Worm (Caenorhabditis elegans) whole organism, midembryonic: ENCODE measurements around the gene Y54G2A.50.
"Not testable (repeated sequence)": the region's sequence is repeated elsewhere in the genome, so short reads cannot be mapped to it uniquely, and the experiment has no call there.

Experiments
- T22C8.4 ChIP-seq: fragments of 200-800 bp; sonication (Bioruptor generic); IDR thresholded peaks from 2 replicates; pipeline ENCODE4 v1.3.6; 2022; ENCODE audit warnings: missing genetic modification characterization, missing compliant biosample characterization
- cog-1 ChIP-seq: sonication (generic microtip); optimal IDR thresholded peaks from 2 replicates; lab custom pipeline; 2016; ENCODE audit warnings: missing genetic modification characterization, missing compliant biosample characterization
- flt-1 ChIP-seq: fragments of 200-800 bp; sonication (Bioruptor generic); IDR thresholded peaks from 2 replicates; pipeline ENCODE4 v1.3.6; 2022; ENCODE audit warnings: missing genetic modification characterization, missing compliant biosample characterization
- klf-2 ChIP-seq: fragments of 200-800 bp; sonication (Bioruptor generic); conservative IDR thresholded peaks from 2 replicates; pipeline ENCODE4 v1.3.6; 2022; ENCODE audit warnings: missing genetic modification reagents, missing genetic modification characterization, missing compliant biosample characterization
- med-1 ChIP-seq: sonication (generic microtip); optimal IDR thresholded peaks from 2 replicates; lab custom pipeline; 2017; ENCODE audit warnings: missing genetic modification characterization, mild to moderate bottlenecking, missing compliant biosample characterization, antibody characterized with exemption, missing genetic modification reagents; ENCODE audit not compliant: insufficient read depth
- ref-1 ChIP-seq: fragments of 200-800 bp; sonication (Bioruptor generic); conservative IDR thresholded peaks from 2 replicates; pipeline ENCODE4 v1.3.6; 2022; ENCODE audit warnings: missing genetic modification reagents, missing genetic modification characterization, missing compliant biosample characterization
- tab-1 ChIP-seq: fragments of 200-800 bp; sonication (Bioruptor generic); IDR thresholded peaks from 2 replicates; pipeline ENCODE4 v1.3.6; 2022; ENCODE audit warnings: missing genetic modification characterization, missing compliant biosample characterization
- ztf-23 ChIP-seq: fragments of 200-800 bp; sonication (Bioruptor generic); IDR thresholded peaks from 2 replicates; pipeline ENCODE4 v1.3.6; 2022; ENCODE audit warnings: missing genetic modification reagents, missing genetic modification characterization, missing compliant biosample characterization
- ztf-29 ChIP-seq: fragments of 200-800 bp; sonication (Bioruptor generic); IDR thresholded peaks from 2 replicates; pipeline ENCODE4 v1.3.6; 2022; ENCODE audit warnings: missing genetic modification reagents, missing genetic modification characterization, missing compliant biosample characterization

Y54G2A.50 gene

ce11 chrIV:2917729-2918128 lies at the start of gene Y54G2A.50:
Gene Y54G2A.50 (plus strand): TSS chrIV:2918029.
- TF ChIP-seq T22C8.4 (GFP tag; lab: Robert Waterston, UW); med-1 (GFP tag; lab: Kevin White, UChicago); ztf-29 (GFP tag; lab: Robert Waterston, UW): not testable (repeated sequence)

DNA sequence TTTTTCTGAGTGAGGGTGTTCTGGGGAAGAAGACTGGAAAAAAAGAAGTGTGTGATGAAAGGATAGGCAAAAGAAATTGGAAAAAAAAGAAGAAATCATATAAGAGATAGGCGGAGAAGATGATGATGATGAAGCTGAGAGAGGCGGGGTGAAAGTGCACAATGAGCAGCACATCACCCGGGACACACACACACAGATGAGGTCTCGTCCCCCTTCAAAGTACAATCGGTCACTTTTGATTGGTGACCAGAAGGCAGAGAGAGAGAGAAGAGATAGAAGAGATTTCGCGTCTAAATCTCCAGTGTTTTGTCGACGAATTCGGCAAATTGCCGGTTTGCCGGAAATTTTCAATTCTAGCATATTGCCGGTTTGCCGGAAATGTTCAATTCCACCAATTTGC lies 32.6 kb upstream of the Y54G2A.50 start:
- TF ChIP-seq ztf-29 (GFP tag; lab: Robert Waterston, UW) (no peak), cog-1 (tag; lab: Kevin White, UChicago) (no peak), med-1 (GFP tag; lab: Kevin White, UChicago) (no peak), T22C8.4 (GFP tag; lab: Robert Waterston, UW) (no peak), flt-1 (GFP tag; lab: Robert Waterston, UW) (no peak), ztf-23 (GFP tag; lab: Robert Waterston, UW) (no peak)

- TF ChIP-seq klf-2, result no peak
- no peak for TF ChIP-seq tab-1
- no peak for TF ChIP-seq flt-1 (GFP tag; lab: Robert Waterston, UW)
- TF ChIP-seq ref-1, result no peak
- TF ChIP-seq med-1 (GFP tag; lab: Kevin White, UChicago), result no peak
- no peak for TF ChIP-seq cog-1 (tag; lab: Kevin White, UChicago)
- no peak for TF ChIP-seq ztf-29 (GFP tag; lab: Robert Waterston, UW)
- no peak for TF ChIP-seq ztf-23 (GFP tag; lab: Robert Waterston, UW)
- no peak for TF ChIP-seq T22C8.4 (GFP tag; lab: Robert Waterston, UW)
Measured at ce11 chrIV:2886655-2887054, 31.2 kb upstream of the Y54G2A.50 start, which contains the start of gene dml-1. Gene dml-1 (plus strand): TSS chrIV:2886955.

DNA sequence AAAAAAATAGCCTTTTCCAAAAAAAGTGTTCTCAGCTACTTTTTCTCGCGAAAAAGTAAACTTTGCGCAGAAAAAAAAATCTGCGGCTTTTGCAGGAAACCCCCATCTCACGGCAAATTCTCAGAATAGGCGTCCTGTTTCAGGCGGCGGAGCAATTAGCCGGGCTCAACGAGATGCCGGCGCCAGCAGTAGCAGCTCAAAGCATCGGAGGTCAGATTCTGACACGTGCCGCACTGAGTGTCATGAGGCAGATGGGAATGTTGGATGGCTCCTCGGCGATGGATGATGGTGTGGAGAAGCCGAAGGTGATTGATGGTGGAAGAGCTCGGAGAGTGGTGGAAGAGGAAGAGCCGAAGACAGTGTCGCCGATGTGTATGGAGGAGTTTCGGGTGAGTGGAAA lies 30.6 kb upstream of the Y54G2A.50 start:
- TF ChIP-seq med-1 (GFP tag; lab: Kevin White, UChicago), result no peak
- no peak for TF ChIP-seq flt-1 (GFP tag; lab: Robert Waterston, UW)
- no peak for TF ChIP-seq ztf-29 (GFP tag; lab: Robert Waterston, UW)
- no peak for TF ChIP-seq cog-1 (tag; lab: Kevin White, UChicago)
- TF ChIP-seq klf-2, result no peak
- no peak for TF ChIP-seq tab-1
- TF ChIP-seq ref-1, result no peak

ce11 chrIV:2888496-2889101 lies 29.2 kb upstream of the Y54G2A.50 start:
- no peak for TF ChIP-seq ztf-29 (GFP tag; lab: Robert Waterston, UW)
- no peak for TF ChIP-seq cog-1 (tag; lab: Kevin White, UChicago)
- no peak for TF ChIP-seq med-1 (GFP tag; lab: Kevin White, UChicago)
- no peak for TF ChIP-seq flt-1 (GFP tag; lab: Robert Waterston, UW)
- TF ChIP-seq tab-1, result no peak
- no peak for TF ChIP-seq T22C8.4 (GFP tag; lab: Robert Waterston, UW)
- TF ChIP-seq ref-1, result no peak
- no peak for TF ChIP-seq ztf-23 (GFP tag; lab: Robert Waterston, UW)
- TF ChIP-seq klf-2, result no peak

DNA sequence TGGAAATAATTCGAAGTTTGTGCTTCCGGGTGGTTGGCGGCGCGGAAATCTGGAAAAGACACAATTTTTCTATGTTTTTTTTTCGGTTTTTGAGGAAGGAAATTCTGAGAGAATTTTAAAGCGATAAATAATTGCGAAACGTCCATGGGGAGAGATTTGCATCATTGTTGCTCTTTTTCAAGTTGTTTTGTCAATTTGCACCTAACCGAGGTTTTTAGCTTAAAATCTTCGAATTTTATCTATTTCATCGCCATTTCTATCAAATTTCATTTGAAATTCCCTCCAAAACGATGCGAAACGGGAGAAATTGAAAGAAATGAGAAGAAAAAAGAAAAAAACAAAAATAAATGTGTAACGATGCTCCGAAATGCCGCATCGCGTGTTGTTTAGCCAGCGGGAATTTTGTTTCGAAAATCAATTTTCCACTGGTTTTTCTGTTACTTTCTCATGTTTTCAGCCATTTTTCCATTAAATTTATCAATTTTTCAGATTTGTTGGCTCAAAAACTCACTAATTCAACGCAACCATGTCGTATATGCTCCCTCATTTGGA lies 27.4 kb upstream of the Y54G2A.50 start, which contains the start of the genes nprt-1 and dib-1:
nprt-1 (minus strand) TSS at position 51 of the 552 bp plus-strand sequence.
dib-1 (plus strand) TSS at position 482 of the 552 bp plus-strand sequence.
- TF ChIP-seq ztf-23 (GFP tag; lab: Robert Waterston, UW) (no peak), flt-1 (GFP tag; lab: Robert Waterston, UW) (no peak), ref-1 (no peak), tab-1 (no peak), cog-1 (tag; lab: Kevin White, UChicago) (no peak), ztf-29 (GFP tag; lab: Robert Waterston, UW) (no peak), klf-2 (no peak), med-1 (GFP tag; lab: Kevin White, UChicago) (no peak), T22C8.4 (GFP tag; lab: Robert Waterston, UW) (no peak)

ce11 chrIV:2891535-2892233 lies 26.1 kb upstream of the Y54G2A.50 start:
- TF ChIP-seq T22C8.4 (GFP tag; lab: Robert Waterston, UW), result no peak
- no peak for TF ChIP-seq cog-1 (tag; lab: Kevin White, UChicago)
- no peak for TF ChIP-seq tab-1
- no peak for TF ChIP-seq ztf-23 (GFP tag; lab: Robert Waterston, UW)
- TF ChIP-seq ref-1, result no peak
- TF ChIP-seq klf-2, result no peak
- TF ChIP-seq med-1 (GFP tag; lab: Kevin White, UChicago), result no peak
- no peak for TF ChIP-seq flt-1 (GFP tag; lab: Robert Waterston, UW)
- no peak for TF ChIP-seq ztf-29 (GFP tag; lab: Robert Waterston, UW)

DNA sequence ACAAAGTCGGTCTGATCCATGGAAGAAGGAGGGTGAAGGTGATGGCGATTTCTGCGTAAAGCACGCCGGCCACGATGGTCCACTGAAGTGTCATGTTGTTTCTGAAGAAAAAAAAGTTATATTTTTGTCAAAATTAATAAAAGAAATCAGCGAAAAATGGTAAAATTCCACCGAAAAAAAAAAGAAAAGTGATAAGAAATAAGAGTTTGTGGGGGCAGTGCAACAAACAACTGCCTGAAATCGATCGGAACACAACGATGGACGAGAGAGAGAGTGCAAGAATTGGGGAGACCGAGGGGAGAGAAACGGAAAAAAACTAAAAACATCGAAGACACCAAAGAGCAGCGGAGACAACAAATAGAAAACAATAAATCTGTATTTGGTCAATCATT lies 25.4 kb upstream of the Y54G2A.50 start, which contains the start of gene Y54G2A.18:
Y54G2A.18 (minus strand) TSS at position 101 of the 392 bp plus-strand sequence.
- no peak for TF ChIP-seq T22C8.4 (GFP tag; lab: Robert Waterston, UW)
- TF ChIP-seq tab-1, result no peak
- TF ChIP-seq ref-1, result no peak

- TF ChIP-seq cog-1 (tag; lab: Kevin White, UChicago), result no peak
- no peak for TF ChIP-seq ref-1
- TF ChIP-seq med-1 (GFP tag; lab: Kevin White, UChicago), result no peak
Measured at ce11 chrIV:2892787-2893485, 24.9 kb upstream of the Y54G2A.50 start.
